Worm (Caenorhabditis elegans): ENCODE results near the gene ptr-16.

DNA sequence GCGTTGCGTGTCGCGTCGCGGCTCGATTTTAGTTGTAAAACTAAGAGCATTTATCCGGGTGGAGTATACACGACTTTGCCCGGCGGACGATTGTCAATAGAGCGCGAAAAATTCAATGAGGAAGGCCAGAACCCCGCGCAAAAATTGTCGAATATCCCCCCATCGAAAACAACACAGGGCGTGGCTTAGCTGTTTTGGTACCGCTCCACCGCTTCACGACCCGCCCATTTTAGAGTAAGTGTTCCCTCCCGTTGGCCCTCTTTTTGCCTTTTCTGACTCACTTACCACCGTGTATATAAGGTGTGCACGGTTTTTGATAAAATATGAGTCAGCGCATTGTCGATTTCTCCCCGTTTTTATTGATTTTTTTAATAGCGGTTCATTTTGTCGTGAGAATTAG is 12.1 kb upstream of the ptr-16 start:
- TF ChIP-seq nhr-6 (tag; optimal IDR thresholded peaks at IDR 0.05) = peak; percentile 11
- TF ChIP-seq nhr-77 (tag; optimal IDR thresholded peaks at IDR 0.05) = no peak
- TF ChIP-seq ceh-82 (tag; optimal IDR thresholded peaks at IDR 0.05) = no peak
- no peak for TF ChIP-seq lsy-2 (tag; optimal IDR thresholded peaks at IDR 0.05)
- TF ChIP-seq Y75B8A.6 (GFP tag; IDR thresholded peaks at IDR 0.05) = no peak
- no peak for TF ChIP-seq nhr-11 (tag; optimal IDR thresholded peaks at IDR 0.05)
- TF ChIP-seq unc-130 (GFP tag; optimal IDR thresholded peaks at IDR 0.05) = no peak
- TF ChIP-seq daf-16 (GFP tag; optimal IDR thresholded peaks at IDR 0.05) = no peak
- TF ChIP-seq daf-16 (tag; optimal IDR thresholded peaks at IDR 0.05) = no peak
- no peak for TF ChIP-seq ztf-11 (tag; optimal IDR thresholded peaks at IDR 0.05)
- no peak for TF ChIP-seq nhr-76 (tag; optimal IDR thresholded peaks at IDR 0.05)

All from whole organism, L4 larva.